Worm (Caenorhabditis elegans) whole organism, late embryonic: Measurements from ENCODE around the gene F01G4.6.

Source experiments
- F13H6.1 ChIP-seq: sonication (generic microtip); optimal IDR thresholded peaks from 2 replicates; lab custom pipeline; 2016; ENCODE audit warnings: missing genetic modification characterization, missing compliant biosample characterization
- K09A11.1 ChIP-seq: sonication (generic microtip); optimal IDR thresholded peaks from 2 replicates; lab custom pipeline; 2017; ENCODE audit warnings: antibody characterized with exemption, mild to moderate bottlenecking, missing genetic modification characterization, missing compliant biosample characterization; ENCODE audit not compliant: insufficient read depth
- T23F11.4 ChIP-seq: fragments of 200-800 bp; sonication (Bioruptor generic); optimal IDR thresholded peaks from 2 replicates; lab custom pipeline; 2018; ENCODE audit warnings: mild to moderate bottlenecking, missing genetic modification characterization, missing compliant biosample characterization
- ama-1 ChIP-seq: fragments of 150-350 bp; optimal IDR thresholded peaks from 2 replicates; lab custom pipeline; 2014
- ceh-14 ChIP-seq: sonication (generic microtip); optimal IDR thresholded peaks from 2 replicates; lab custom pipeline; 2016; ENCODE audit warnings: missing genotype, missing genetic modification characterization, missing compliant biosample characterization
- ceh-18 ChIP-seq: sonication (generic microtip); optimal IDR thresholded peaks from 2 replicates; lab custom pipeline; 2016; ENCODE audit warnings: missing genetic modification characterization, missing compliant biosample characterization
- ceh-19 ChIP-seq: fragments of 200-800 bp; sonication (Bioruptor generic); optimal IDR thresholded peaks from 2 replicates; lab custom pipeline; 2018; ENCODE audit warnings: mild to moderate bottlenecking, missing genetic modification characterization, missing compliant biosample characterization
- ceh-31 ChIP-seq: sonication (generic microtip); optimal IDR thresholded peaks from 2 replicates; lab custom pipeline; 2016; ENCODE audit warnings: missing genetic modification characterization, missing compliant biosample characterization
- ceh-34 ChIP-seq: sonication (generic microtip); optimal IDR thresholded peaks from 2 replicates; lab custom pipeline; 2016; ENCODE audit warnings: mild to moderate bottlenecking, missing genetic modification characterization, missing compliant biosample characterization
- ceh-6 ChIP-seq: fragments of 200-800 bp; sonication (Bioruptor generic); optimal IDR thresholded peaks from 2 replicates; lab custom pipeline; 2018; ENCODE audit warnings: mild to moderate bottlenecking, missing genetic modification characterization, missing compliant biosample characterization
- ceh-9 ChIP-seq: sonication (generic microtip); optimal IDR thresholded peaks from 2 replicates; lab custom pipeline; 2016; ENCODE audit warnings: mild to moderate bottlenecking, missing genetic modification characterization, inconsistent platforms, missing compliant biosample characterization
- dve-1 ChIP-seq: sonication (generic microtip); optimal IDR thresholded peaks from 2 replicates; lab custom pipeline; 2017; ENCODE audit warnings: antibody characterized with exemption, mild to moderate bottlenecking, missing genetic modification characterization, missing compliant biosample characterization
- elt-2 ChIP-seq: sonication (generic microtip); optimal IDR thresholded peaks from 2 replicates; lab custom pipeline; 2016; ENCODE audit warnings: missing genetic modification reagents, missing genetic modification characterization, missing compliant biosample characterization
- elt-4 ChIP-seq: sonication (generic microtip); optimal IDR thresholded peaks from 2 replicates; lab custom pipeline; 2016; ENCODE audit warnings: missing genetic modification characterization, missing compliant biosample characterization
- eyg-1 ChIP-seq: sonication (generic microtip); optimal IDR thresholded peaks from 2 replicates; lab custom pipeline; 2016; ENCODE audit warnings: missing genotype, missing genetic modification characterization, missing compliant biosample characterization
- gmeb-2 ChIP-seq: sonication (generic microtip); optimal IDR thresholded peaks from 2 replicates; lab custom pipeline; 2016; ENCODE audit warnings: missing genetic modification characterization, inconsistent platforms, missing compliant biosample characterization
- hlh-6 ChIP-seq: sonication (generic microtip); optimal IDR thresholded peaks from 2 replicates; lab custom pipeline; 2016; ENCODE audit warnings: missing genotype, missing genetic modification characterization, missing compliant biosample characterization
- lim-6 ChIP-seq: sonication (generic microtip); optimal IDR thresholded peaks from 2 replicates; lab custom pipeline; 2016; ENCODE audit warnings: missing genetic modification characterization, missing compliant biosample characterization
- madf-2 ChIP-seq: sonication (generic microtip); optimal IDR thresholded peaks from 2 replicates; lab custom pipeline; 2017; ENCODE audit warnings: missing genetic modification characterization, missing compliant biosample characterization
- nfya-1 ChIP-seq: sonication (generic microtip); optimal IDR thresholded peaks from 2 replicates; lab custom pipeline; 2017; ENCODE audit warnings: missing genetic modification characterization, mild to moderate bottlenecking, missing compliant biosample characterization, antibody characterized with exemption, moderate library complexity
- nhr-232 ChIP-seq: sonication (generic microtip); optimal IDR thresholded peaks from 2 replicates; lab custom pipeline; 2016; ENCODE audit warnings: missing genetic modification characterization, missing compliant biosample characterization
- npax-4 ChIP-seq: sonication (generic microtip); optimal IDR thresholded peaks from 2 replicates; lab custom pipeline; 2016; ENCODE audit warnings: missing genetic modification characterization, missing compliant biosample characterization
- pag-3 ChIP-seq: sonication (generic microtip); optimal IDR thresholded peaks from 2 replicates; lab custom pipeline; 2016; ENCODE audit warnings: missing compliant biosample characterization, missing genetic modification characterization, borderline replicate concordance
- pax-1 ChIP-seq: fragments of 150-350 bp; optimal IDR thresholded peaks from 2 replicates; lab custom pipeline; 2014; ENCODE audit warnings: missing biosample characterization, missing genetic modification characterization
- pha-2 ChIP-seq: sonication (generic microtip); optimal IDR thresholded peaks from 2 replicates; lab custom pipeline; 2017; ENCODE audit warnings: mild to moderate bottlenecking, missing genetic modification characterization, missing compliant biosample characterization
- pqm-1 ChIP-seq: sonication (generic microtip); optimal IDR thresholded peaks from 2 replicates; lab custom pipeline; 2016; ENCODE audit warnings: missing genetic modification characterization, missing compliant biosample characterization
- ref-2 ChIP-seq: sonication (generic microtip); optimal IDR thresholded peaks from 2 replicates; lab custom pipeline; 2016; ENCODE audit warnings: missing genetic modification characterization, missing compliant biosample characterization
- rnt-1 ChIP-seq: sonication (generic microtip); optimal IDR thresholded peaks from 2 replicates; lab custom pipeline; 2016; ENCODE audit warnings: missing genetic modification characterization, missing compliant biosample characterization
- sox-2 ChIP-seq: fragments of 200-800 bp; sonication (Bioruptor generic); IDR thresholded peaks from 2 replicates; pipeline ENCODE4 v1.3.6; 2022; ENCODE audit warnings: missing genetic modification reagents, missing genetic modification characterization, missing compliant biosample characterization
- sox-4 ChIP-seq: sonication (generic microtip); optimal IDR thresholded peaks from 2 replicates; lab custom pipeline; 2017; ENCODE audit warnings: mild to moderate bottlenecking, missing genetic modification characterization, inconsistent platforms, missing compliant biosample characterization
- tbx-2 ChIP-seq: sonication (generic microtip); optimal IDR thresholded peaks from 2 replicates; lab custom pipeline; 2016; ENCODE audit warnings: missing genetic modification characterization, missing compliant biosample characterization
- unc-3 ChIP-seq, 2 experiments: fragments of 200-800 bp in 1 of 2; sonication (Bioruptor generic) in 1 of 2; sonication (generic microtip) in 1 of 2; conservative IDR thresholded peaks in 1 of 2; optimal IDR thresholded peaks in 1 of 2; 2 replicates each; pipeline versions ENCODE4 v1.3.6 to Lab custom; 2016 to 2022; ENCODE audit warnings: missing compliant biosample characterization in 2 of 2, missing genetic modification characterization in 2 of 2, missing genetic modification reagents in 1 of 2
- unc-42 ChIP-seq: sonication (generic microtip); optimal IDR thresholded peaks from 2 replicates; lab custom pipeline; 2016; ENCODE audit warnings: missing genotype, missing genetic modification characterization, missing compliant biosample characterization
- unc-55 ChIP-seq: sonication (generic microtip); optimal IDR thresholded peaks from 2 replicates; lab custom pipeline; 2017; ENCODE audit warnings: missing biosample characterization, missing genetic modification reagents, missing genetic modification characterization
- unc-86 ChIP-seq: sonication (generic microtip); optimal IDR thresholded peaks from 2 replicates; lab custom pipeline; 2016; ENCODE audit warnings: missing genetic modification characterization, missing compliant biosample characterization

F01G4.6 gene

ce11 chrIV:11149454-11150163 is at the start of gene F01G4.6, which contains the start of gene pfd-1:
Gene F01G4.6 (minus strand): TSS chrIV:11149504.
Gene pfd-1 (plus strand): TSS chrIV:11150113.
- TF ChIP-seq gmeb-2 (tag; lab: Kevin White, UChicago) (peak; percentile 12), dve-1 (tag; lab: Kevin White, UChicago) (peak; percentile 54), unc-42 (tag; lab: Kevin White, UChicago) (peak; percentile 46), ceh-34 (tag; lab: Kevin White, UChicago) (peak; percentile 14), pax-1 (tag; lab: Kevin White, UChicago) (peak; percentile 66), ceh-9 (tag; lab: Kevin White, UChicago) (no peak), elt-2 (tag; lab: Kevin White, UChicago) (peak; percentile 48), rnt-1 (tag; lab: Kevin White, UChicago) (peak; percentile 3), lim-6 (no peak), nfya-1 (tag; lab: Kevin White, UChicago) (peak; percentile 90), K09A11.1 (no peak), tbx-2 (tag; lab: Kevin White, UChicago) (peak; percentile 44), madf-2 (tag; lab: Kevin White, UChicago) (no peak), ceh-31 (tag; lab: Kevin White, UChicago) (peak; percentile 50), npax-4 (tag; lab: Kevin White, UChicago) (no peak), unc-3 (GFP tag; conservative IDR thresholded peaks at IDR 0.05; lab: Robert Waterston, UW) (peak; percentile 29; the same call in 1 of the 2 replicates), unc-3 (tag; optimal IDR thresholded peaks at IDR 0.05; lab: Kevin White, UChicago) (no peak), eyg-1 (no peak), ceh-18 (peak; percentile 39), F13H6.1 (tag; lab: Kevin White, UChicago) (peak; percentile 11), unc-55 (peak; percentile 37), ceh-19 (GFP tag; lab: Kevin White, UChicago) (no peak), unc-86 (tag; lab: Kevin White, UChicago) (no peak), ref-2 (peak; percentile 25)

- peak; percentile 12 for TF ChIP-seq ceh-31 (tag; lab: Kevin White, UChicago)
Observed at ce11 chrIV:11198983-11199382, 49.7 kb upstream of the F01G4.6 start, which contains the start of gene R07H5.16. Gene R07H5.16 (plus strand): TSS chrIV:11199330.

- peak; percentile 22; the same call in 1 of the 2 replicates for TF ChIP-seq sox-2 (GFP tag; lab: Robert Waterston, UW)
Observed at ce11 chrIV:11196866-11197265, 47.6 kb upstream of the F01G4.6 start.

ce11 chrIV:11189411-11189810 is 40.1 kb upstream of the F01G4.6 start, which contains the start of gene fbxb-79:
Gene fbxb-79 (minus strand): TSS chrIV:11189511.
- TF ChIP-seq sox-4 (tag; lab: Kevin White, UChicago) (no peak), gmeb-2 (tag; lab: Kevin White, UChicago) (no peak), nhr-232 (tag; lab: Kevin White, UChicago) (no peak), pqm-1 (tag; lab: Kevin White, UChicago) (no peak), ref-2 (no peak), ceh-6 (GFP tag; lab: Kevin White, UChicago) (no peak), elt-4 (no peak), unc-86 (tag; lab: Kevin White, UChicago) (no peak), eyg-1 (no peak), unc-3 (GFP tag; conservative IDR thresholded peaks at IDR 0.05; lab: Robert Waterston, UW) (no peak), unc-3 (tag; optimal IDR thresholded peaks at IDR 0.05; lab: Kevin White, UChicago) (no peak)

ce11 chrIV:11186729-11187128 is 37.4 kb upstream of the F01G4.6 start, which contains the start of gene sdz-27:
Gene sdz-27 (plus strand): TSS chrIV:11187029.
- TF ChIP-seq hlh-6 (tag; lab: Kevin White, UChicago) (no peak), T23F11.4 (no peak), ama-1 (lab: Kevin White, UChicago) (no peak), pag-3 (tag; lab: Kevin White, UChicago) (no peak), ceh-14 (tag; lab: Kevin White, UChicago) (no peak), nfya-1 (tag; lab: Kevin White, UChicago) (no peak), pha-2 (tag; lab: Kevin White, UChicago) (no peak)
- TF ChIP-seq, all 69 proteins: peak for 0
